Worm (Caenorhabditis elegans) whole organism, early embryonic: Measurements from ENCODE around the gene C05E11.7.

Experiments
- B0310.2 ChIP-seq: sonication (generic microtip); optimal IDR thresholded peaks from 2 replicates; lab custom pipeline; 2016; ENCODE audit warnings: mild to moderate bottlenecking, missing genetic modification characterization, missing compliant biosample characterization
- F13C5.2 ChIP-seq: sonication (generic microtip); optimal IDR thresholded peaks from 2 replicates; lab custom pipeline; 2017; ENCODE audit warnings: mild to moderate bottlenecking, missing genetic modification characterization, inconsistent platforms, missing compliant biosample characterization
- aly-1 ChIP-seq: sonication (generic microtip); optimal IDR thresholded peaks from 2 replicates; lab custom pipeline; 2016; ENCODE audit warnings: missing genetic modification characterization, missing compliant biosample characterization
- ama-1 ChIP-seq: fragments of 150-350 bp; optimal IDR thresholded peaks from 2 replicates; lab custom pipeline; 2014
- ceh-13 ChIP-seq: fragments of 200-800 bp; sonication (Bioruptor generic); optimal IDR thresholded peaks from 2 replicates; lab custom pipeline; 2018; ENCODE audit warnings: mild to moderate bottlenecking, missing genetic modification characterization, missing compliant biosample characterization
- ceh-36 ChIP-seq: sonication (generic microtip); optimal IDR thresholded peaks from 2 replicates; lab custom pipeline; 2016; ENCODE audit warnings: missing genetic modification characterization, inconsistent platforms, missing compliant biosample characterization
- ets-7 ChIP-seq: sonication (generic microtip); optimal IDR thresholded peaks from 2 replicates; lab custom pipeline; 2016; ENCODE audit warnings: missing genotype, missing genetic modification characterization, missing compliant biosample characterization
- flt-1 ChIP-seq: fragments of 200-800 bp; sonication (Bioruptor generic); IDR thresholded peaks from 2 replicates; pipeline ENCODE4 v1.3.6; 2022; ENCODE audit warnings: missing genetic modification characterization, missing compliant biosample characterization
- hmbx-1 ChIP-seq: sonication (generic microtip); optimal IDR thresholded peaks from 2 replicates; lab custom pipeline; 2016; ENCODE audit warnings: mild to moderate bottlenecking, missing genetic modification characterization, missing compliant biosample characterization
- hmg-4 ChIP-seq: fragments of 200-800 bp; sonication (Bioruptor generic); optimal IDR thresholded peaks from 2 replicates; lab custom pipeline; 2018; ENCODE audit warnings: mild to moderate bottlenecking, missing genetic modification characterization, missing compliant biosample characterization
- hnd-1 ChIP-seq: sonication (generic microtip); optimal IDR thresholded peaks from 2 replicates; lab custom pipeline; 2016; ENCODE audit warnings: missing genetic modification characterization, missing compliant biosample characterization
- pes-1 ChIP-seq: fragments of 200-800 bp; sonication (Bioruptor generic); IDR thresholded peaks from 2 replicates; pipeline ENCODE4 v1.3.6; 2022; ENCODE audit warnings: missing genetic modification reagents, missing genetic modification characterization, missing compliant biosample characterization
- scrt-1 ChIP-seq: fragments of 200-800 bp; sonication (Bioruptor generic); IDR thresholded peaks from 2 replicates; pipeline ENCODE4 v1.3.6; 2022; ENCODE audit warnings: missing genetic modification characterization, missing compliant biosample characterization
- sea-1 ChIP-seq: fragments of 200-800 bp; sonication (Bioruptor generic); conservative IDR thresholded peaks from 2 replicates; pipeline ENCODE4 v1.3.6; 2022; ENCODE audit warnings: missing genetic modification characterization, missing compliant biosample characterization
- tbx-11 ChIP-seq: fragments of 200-800 bp; sonication (Bioruptor generic); IDR thresholded peaks from 2 replicates; pipeline ENCODE4 v1.3.6; 2022; ENCODE audit warnings: missing genetic modification characterization, missing compliant biosample characterization
- tbx-37 ChIP-seq: fragments of 200-800 bp; sonication (Bioruptor generic); conservative IDR thresholded peaks from 2 replicates; pipeline ENCODE4 v1.3.6; 2022; ENCODE audit warnings: missing genetic modification reagents, missing genetic modification characterization, missing compliant biosample characterization
- tra-4 ChIP-seq: sonication (generic microtip); optimal IDR thresholded peaks from 2 replicates; lab custom pipeline; 2017; ENCODE audit warnings: missing genetic modification characterization, missing compliant biosample characterization

Gene C05E11.7

DNA sequence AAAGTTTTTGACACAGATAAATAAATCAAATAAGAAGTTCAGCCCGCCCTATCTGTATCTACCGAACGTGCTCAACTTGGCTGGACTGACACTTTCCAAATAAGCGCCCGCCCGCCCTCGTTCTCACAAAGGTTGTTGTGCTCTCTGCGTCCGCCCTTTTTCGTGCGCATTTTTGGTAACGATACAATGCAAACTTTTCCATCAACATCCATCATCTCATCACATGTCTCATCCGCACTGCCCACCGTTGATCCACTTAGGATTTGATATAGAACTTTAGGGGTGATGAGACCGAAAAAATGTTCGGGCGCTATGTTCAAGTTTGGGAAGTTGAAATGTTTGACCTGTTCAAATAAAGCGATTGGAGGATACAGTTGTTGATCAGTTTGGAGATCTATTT is at the start of gene C05E11.7:
TSS of gene C05E11.7 (minus strand) at position 101 of the 400 bp plus-strand sequence.
- TF ChIP-seq tbx-37, result no peak
- TF ChIP-seq sea-1 (GFP tag; lab: Robert Waterston, UW), result no peak
- no peak for TF ChIP-seq B0310.2 (tag; lab: Kevin White, UChicago)
- TF ChIP-seq ceh-36 (tag; lab: Kevin White, UChicago), result no peak
- TF ChIP-seq pes-1 (GFP tag; lab: Robert Waterston, UW), result no peak
- no peak for TF ChIP-seq F13C5.2 (tag; lab: Kevin White, UChicago)
- no peak for TF ChIP-seq ama-1 (lab: Kevin White, UChicago)
- no peak for TF ChIP-seq hmg-4 (GFP tag; lab: Kevin White, UChicago)
- no peak for TF ChIP-seq tbx-11
- TF ChIP-seq flt-1 (GFP tag; lab: Robert Waterston, UW), result no peak

DNA sequence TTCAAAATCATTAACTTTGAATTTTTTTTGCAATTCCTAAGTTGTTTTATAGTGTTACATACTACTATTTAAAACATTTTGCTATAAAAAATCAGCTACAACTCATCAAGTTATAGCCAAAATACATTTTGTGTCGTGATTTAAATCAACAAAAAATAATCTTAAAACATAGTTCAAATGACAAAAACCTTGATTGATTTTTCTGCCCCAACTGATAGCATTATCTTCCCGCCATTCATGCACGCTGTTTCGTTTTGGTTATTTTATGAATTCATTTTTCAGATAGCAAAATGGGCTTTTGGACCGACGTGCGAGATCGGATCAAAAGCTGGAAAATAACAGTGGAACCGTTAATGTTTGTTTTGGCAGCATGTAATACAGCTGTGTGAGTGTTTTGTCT is 46.6 kb upstream of the C05E11.7 start, which contains the start of gene slcr-46.1:
TSS of gene slcr-46.1 (plus strand) at position 274 of the 400 bp plus-strand sequence.
- TF ChIP-seq ceh-36 (tag; lab: Kevin White, UChicago), result no peak
- no peak for TF ChIP-seq B0310.2 (tag; lab: Kevin White, UChicago)
- TF ChIP-seq hnd-1 (tag; lab: Kevin White, UChicago), result no peak
- no peak for TF ChIP-seq hmbx-1
- no peak for TF ChIP-seq F13C5.2 (tag; lab: Kevin White, UChicago)
- no peak for TF ChIP-seq tbx-11
- TF ChIP-seq sea-1 (GFP tag; lab: Robert Waterston, UW), result no peak
- no peak for TF ChIP-seq ceh-13 (GFP tag; lab: Kevin White, UChicago)
- no peak for TF ChIP-seq aly-1 (tag; lab: Kevin White, UChicago)
- no peak for TF ChIP-seq ama-1 (lab: Kevin White, UChicago)
- no peak for TF ChIP-seq hmg-4 (GFP tag; lab: Kevin White, UChicago)

DNA sequence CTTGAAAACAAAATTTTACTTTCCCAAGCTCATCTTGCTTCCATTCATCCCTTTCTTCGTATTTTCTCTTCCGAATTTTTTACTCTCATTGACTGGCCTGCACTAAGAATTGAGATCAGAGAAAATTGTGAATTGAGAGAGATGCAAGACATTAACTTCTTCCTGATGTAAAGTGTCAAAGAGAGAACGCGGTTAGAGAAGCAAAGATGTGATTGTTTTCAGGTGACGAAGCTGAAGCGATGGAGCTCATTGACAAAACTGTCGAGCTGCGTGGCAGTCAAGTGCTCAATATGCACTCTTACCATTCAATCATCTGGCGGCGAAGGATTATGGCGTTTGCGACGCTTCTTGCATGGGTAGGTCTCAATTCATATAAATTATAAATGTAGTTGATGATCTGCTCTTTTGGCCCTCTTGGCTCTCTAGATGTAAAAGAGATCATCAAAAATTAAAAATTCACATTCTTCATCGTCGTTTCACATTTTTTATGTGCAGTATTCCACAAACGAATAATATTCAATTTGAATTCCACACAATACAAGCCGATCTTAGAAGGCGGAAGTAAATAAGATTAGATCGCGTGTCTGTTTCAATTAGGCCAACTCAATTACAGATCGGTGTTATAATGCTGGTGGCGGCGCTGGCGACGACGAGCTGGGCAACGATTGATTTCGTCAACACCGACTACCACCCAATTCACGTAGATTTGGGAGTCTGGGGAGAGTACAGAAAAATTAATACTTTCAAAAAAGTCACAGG is 43.5 kb upstream of the C05E11.7 start:
- TF ChIP-seq pes-1 (GFP tag; lab: Robert Waterston, UW) (no peak), ama-1 (lab: Kevin White, UChicago) (no peak), ets-7 (tag; lab: Kevin White, UChicago) (no peak), hmg-4 (GFP tag; lab: Kevin White, UChicago) (no peak), hnd-1 (tag; lab: Kevin White, UChicago) (no peak), aly-1 (tag; lab: Kevin White, UChicago) (no peak), ceh-36 (tag; lab: Kevin White, UChicago) (no peak), tbx-11 (no peak), ceh-13 (GFP tag; lab: Kevin White, UChicago) (no peak), tbx-37 (no peak), B0310.2 (tag; lab: Kevin White, UChicago) (no peak), scrt-1 (GFP tag; lab: Robert Waterston, UW) (no peak), flt-1 (GFP tag; lab: Robert Waterston, UW) (no peak), sea-1 (GFP tag; lab: Robert Waterston, UW) (no peak), hmbx-1 (no peak), F13C5.2 (tag; lab: Kevin White, UChicago) (no peak), tra-4 (tag; lab: Kevin White, UChicago) (no peak)

DNA sequence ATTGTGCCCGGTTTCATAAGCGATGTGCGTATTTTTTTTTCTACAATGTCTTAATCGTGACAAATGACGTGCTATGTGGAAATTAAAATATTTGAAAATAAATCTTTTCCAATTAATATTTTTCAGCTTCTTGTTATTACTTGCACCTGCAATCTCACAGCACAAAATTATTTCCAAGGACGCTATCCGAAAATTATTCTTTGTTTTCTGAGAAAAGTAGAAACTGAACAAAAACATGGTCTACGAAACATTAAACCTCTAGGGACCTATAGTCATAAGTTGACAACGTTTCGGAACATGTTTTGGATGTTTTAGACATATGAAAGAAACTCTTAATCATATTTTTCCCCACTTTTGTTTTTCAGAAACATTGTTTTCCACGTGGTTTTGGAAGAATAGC is 42.9 kb upstream of the C05E11.7 start:
- no peak for TF ChIP-seq ceh-13 (GFP tag; lab: Kevin White, UChicago)
- no peak for TF ChIP-seq aly-1 (tag; lab: Kevin White, UChicago)
- no peak for TF ChIP-seq ama-1 (lab: Kevin White, UChicago)
- TF ChIP-seq ceh-36 (tag; lab: Kevin White, UChicago), result no peak
- no peak for TF ChIP-seq hnd-1 (tag; lab: Kevin White, UChicago)
- no peak for TF ChIP-seq tbx-11
- TF ChIP-seq tra-4 (tag; lab: Kevin White, UChicago), result no peak
- TF ChIP-seq tbx-37, result no peak
- no peak for TF ChIP-seq hmg-4 (GFP tag; lab: Kevin White, UChicago)
- no peak for TF ChIP-seq F13C5.2 (tag; lab: Kevin White, UChicago)
- no peak for TF ChIP-seq pes-1 (GFP tag; lab: Robert Waterston, UW)
- no peak for TF ChIP-seq B0310.2 (tag; lab: Kevin White, UChicago)
- no peak for TF ChIP-seq hmbx-1
- no peak for TF ChIP-seq flt-1 (GFP tag; lab: Robert Waterston, UW)
- TF ChIP-seq scrt-1 (GFP tag; lab: Robert Waterston, UW), result no peak
- no peak for TF ChIP-seq sea-1 (GFP tag; lab: Robert Waterston, UW)
- no peak for TF ChIP-seq ets-7 (tag; lab: Kevin White, UChicago)

DNA sequence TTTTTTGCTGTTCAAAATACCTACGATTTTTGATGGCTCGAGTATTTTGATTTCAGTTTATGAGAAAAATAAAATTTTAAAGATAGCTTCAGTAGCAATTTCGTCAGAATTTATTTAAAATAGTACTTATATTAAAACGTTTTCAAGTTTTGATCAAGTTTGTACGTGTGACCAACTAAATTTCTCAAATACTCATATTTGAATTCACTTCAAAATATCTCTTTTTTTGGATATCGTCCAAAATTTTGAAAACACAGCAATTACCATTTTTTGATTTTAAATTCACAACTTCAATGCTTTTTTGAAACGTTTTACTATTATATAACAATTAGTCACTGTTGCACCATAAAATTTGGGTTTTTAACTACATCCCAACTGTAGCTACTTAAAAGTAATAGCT is 41.4 kb upstream of the C05E11.7 start:
- no peak for TF ChIP-seq aly-1 (tag; lab: Kevin White, UChicago)
- TF ChIP-seq flt-1 (GFP tag; lab: Robert Waterston, UW), result no peak
- no peak for TF ChIP-seq hmg-4 (GFP tag; lab: Kevin White, UChicago)
- TF ChIP-seq ama-1 (lab: Kevin White, UChicago), result no peak
- TF ChIP-seq tra-4 (tag; lab: Kevin White, UChicago), result no peak

DNA sequence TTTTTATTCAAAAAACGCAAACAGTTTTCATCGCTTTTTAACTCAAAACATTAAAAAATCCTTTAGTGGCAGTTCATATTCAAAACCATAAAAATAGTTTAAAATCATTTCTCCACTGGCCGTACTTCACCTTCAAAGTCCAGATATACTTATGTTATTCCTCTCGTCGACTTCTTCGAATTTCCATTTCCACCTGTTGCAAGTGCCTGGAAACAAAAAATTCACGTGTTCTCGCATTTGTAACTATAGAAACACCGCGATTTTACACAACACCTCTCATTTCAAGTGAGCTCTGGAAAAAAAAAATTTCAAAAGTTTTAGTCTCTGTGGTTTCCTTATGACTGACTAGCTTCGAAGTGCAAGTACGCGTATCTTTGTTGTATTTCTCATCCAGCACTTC is 39.6 kb upstream of the C05E11.7 start:
- TF ChIP-seq tra-4 (tag; lab: Kevin White, UChicago), result no peak
- no peak for TF ChIP-seq hmg-4 (GFP tag; lab: Kevin White, UChicago)
- TF ChIP-seq ceh-13 (GFP tag; lab: Kevin White, UChicago), result no peak
- TF ChIP-seq pes-1 (GFP tag; lab: Robert Waterston, UW), result no peak
- no peak for TF ChIP-seq flt-1 (GFP tag; lab: Robert Waterston, UW)
- TF ChIP-seq tbx-37, result no peak
- TF ChIP-seq hmbx-1, result no peak
- TF ChIP-seq B0310.2 (tag; lab: Kevin White, UChicago), result no peak
- no peak for TF ChIP-seq hnd-1 (tag; lab: Kevin White, UChicago)
- no peak for TF ChIP-seq ets-7 (tag; lab: Kevin White, UChicago)
- TF ChIP-seq ceh-36 (tag; lab: Kevin White, UChicago), result no peak

DNA sequence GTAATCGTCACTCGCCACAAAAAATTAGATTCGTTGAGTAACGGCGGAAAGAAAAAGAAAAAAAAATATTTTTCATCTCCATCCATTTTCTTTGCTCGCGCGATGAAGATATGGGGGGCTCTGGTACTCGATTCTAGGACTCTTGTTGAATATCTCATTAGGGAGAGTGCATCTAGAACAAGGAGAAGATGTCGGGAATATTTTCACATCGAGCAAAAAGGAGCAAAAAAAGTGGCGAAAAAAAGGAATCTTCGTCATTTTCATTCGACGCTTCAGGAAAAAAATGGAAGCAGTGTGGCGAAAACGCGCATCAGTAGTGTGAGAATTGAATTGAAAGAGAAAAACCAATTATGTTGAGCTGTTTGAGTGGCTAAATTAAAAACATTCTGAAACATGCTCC is 38.2 kb upstream of the C05E11.7 start:
- TF ChIP-seq hmbx-1 (no peak), sea-1 (GFP tag; lab: Robert Waterston, UW) (no peak), tra-4 (tag; lab: Kevin White, UChicago) (no peak), aly-1 (tag; lab: Kevin White, UChicago) (no peak), hnd-1 (tag; lab: Kevin White, UChicago) (no peak), hmg-4 (GFP tag; lab: Kevin White, UChicago) (no peak), ama-1 (lab: Kevin White, UChicago) (no peak), ceh-13 (GFP tag; lab: Kevin White, UChicago) (no peak), B0310.2 (tag; lab: Kevin White, UChicago) (no peak), scrt-1 (GFP tag; lab: Robert Waterston, UW) (no peak), tbx-11 (no peak), F13C5.2 (tag; lab: Kevin White, UChicago) (no peak), tbx-37 (no peak)
